Fruit fly (Drosophila melanogaster) whole organism, embryonic: Measurements from ENCODE around the gene Mrp5.

ENCODE experiments used
- CG10979 ChIP-seq: fragments of 200-800 bp; sonication (Bioruptor generic); optimal IDR thresholded peaks from 2 replicates; lab custom pipeline; 2018; ENCODE audit warnings: missing biosample characterization, mild to moderate bottlenecking, missing genetic modification characterization, moderate library complexity
- CG11504 ChIP-seq: fragments of 200-800 bp; sonication (Bioruptor generic); optimal IDR thresholded peaks from 3 replicates; lab custom pipeline; 2019; ENCODE audit warnings: missing biosample characterization, mild to moderate bottlenecking, missing genetic modification characterization, moderate library complexity
- CG11560 ChIP-seq: fragments of 200-800 bp; sonication (Bioruptor generic); IDR thresholded peaks from 3 replicates; pipeline ENCODE4 v1.3.6; 2022; ENCODE audit warnings: missing biosample characterization, missing genetic modification characterization
- CG12155 ChIP-seq: fragments of 200-800 bp; sonication (Bioruptor generic); optimal IDR thresholded peaks from 3 replicates; lab custom pipeline; 2016; ENCODE audit warnings: missing biosample characterization, missing genetic modification characterization
- CG12769 ChIP-seq: fragments of 200-800 bp; sonication (Bioruptor generic); optimal IDR thresholded peaks from 2 replicates; lab custom pipeline; 2019; ENCODE audit warnings: missing biosample characterization, mild to moderate bottlenecking, missing genetic modification characterization, moderate library complexity
- CG14965 ChIP-seq: fragments of 200-800 bp; sonication (Bioruptor generic); optimal IDR thresholded peaks from 2 replicates; lab custom pipeline; 2016; ENCODE audit warnings: missing biosample characterization, missing genetic modification characterization, borderline replicate concordance
- CG16779 ChIP-seq: fragments of 200-800 bp; sonication (Bioruptor generic); IDR thresholded peaks from 2 replicates; pipeline ENCODE4 v1.3.6; 2022; ENCODE audit warnings: missing biosample characterization, missing genetic modification characterization
- CG17328 ChIP-seq: fragments of 200-800 bp; sonication (Bioruptor generic); IDR thresholded peaks from 2 replicates; pipeline ENCODE4 v1.3.6; 2022; ENCODE audit warnings: missing biosample characterization, missing genetic modification characterization
- CG18262 ChIP-seq: fragments of 200-800 bp; optimal IDR thresholded peaks from 3 replicates; lab custom pipeline; 2019; ENCODE audit warnings: missing biosample characterization, mild to moderate bottlenecking, missing genetic modification characterization, moderate library complexity
- CG18599 ChIP-seq: fragments of 200-800 bp; sonication (Bioruptor generic); optimal IDR thresholded peaks from 3 replicates; lab custom pipeline; 2017; ENCODE audit warnings: missing biosample characterization, missing genetic modification characterization, mild to moderate bottlenecking, moderate library complexity, missing genetic modification reagents
- CG4424 ChIP-seq: fragments of 200-800 bp; sonication (Bioruptor generic); optimal IDR thresholded peaks from 3 replicates; lab custom pipeline; 2016; ENCODE audit warnings: missing biosample characterization, missing genetic modification characterization
- CG6272 ChIP-seq: fragments of 200-800 bp; sonication (Bioruptor generic); IDR thresholded peaks from 2 replicates; pipeline ENCODE4 v1.3.6; 2022; ENCODE audit warnings: missing biosample characterization, missing genetic modification characterization
- CG6791 ChIP-seq: fragments of 200-800 bp; sonication (Bioruptor generic); IDR thresholded peaks from 3 replicates; pipeline ENCODE4 v1.3.6; 2022; ENCODE audit warnings: missing biosample characterization, missing genetic modification characterization; ENCODE audit not compliant: partially characterized antibody
- CG6813 ChIP-seq: fragments of 200-800 bp; sonication (Bioruptor generic); optimal IDR thresholded peaks from 2 replicates; lab custom pipeline; 2017; ENCODE audit warnings: missing biosample characterization, missing genetic modification characterization, mild to moderate bottlenecking, moderate library complexity, missing genetic modification reagents
- CG7271 ChIP-seq: fragments of 200-800 bp; sonication (Bioruptor generic); optimal IDR thresholded peaks from 2 replicates; lab custom pipeline; 2018; ENCODE audit warnings: missing biosample characterization, mild to moderate bottlenecking, missing genetic modification characterization, moderate library complexity
- CG7745 ChIP-seq: fragments of 200-800 bp; sonication (Bioruptor generic); optimal IDR thresholded peaks from 2 replicates; lab custom pipeline; 2018; ENCODE audit warnings: missing biosample characterization, mild to moderate bottlenecking, missing genetic modification characterization, moderate library complexity
- CG7963 ChIP-seq: fragments of 200-800 bp; sonication (Bioruptor generic); IDR thresholded peaks from 3 replicates; pipeline ENCODE4 v1.3.6; 2022; ENCODE audit warnings: missing biosample characterization, missing genetic modification characterization; ENCODE audit not compliant: partially characterized antibody
- CG8388 ChIP-seq: fragments of 200-800 bp; sonication (Bioruptor generic); optimal IDR thresholded peaks from 2 replicates; lab custom pipeline; 2019; ENCODE audit warnings: missing biosample characterization, mild to moderate bottlenecking, missing genetic modification characterization, moderate library complexity
- D ChIP-seq, 2 experiments: fragments of 200-800 bp in 1 of 2; fragments of >200 bp in 1 of 2; sonication (Bioruptor generic) in 1 of 2; optimal IDR thresholded peaks; 2 replicates in 1 of 2; 3 replicates in 1 of 2; lab custom pipeline; 2017; ENCODE audit warnings: mild to moderate bottlenecking in 1 of 2, missing biosample characterization in 1 of 2, missing genetic modification characterization in 1 of 2, missing genetic modification reagents in 1 of 2
- Ets97D ChIP-seq: fragments of 200-800 bp; sonication (Bioruptor generic); optimal IDR thresholded peaks from 3 replicates; lab custom pipeline; 2016; ENCODE audit warnings: missing biosample characterization, missing genetic modification characterization
- Fer1 ChIP-seq: fragments of 200-800 bp; sonication (Bioruptor generic); optimal IDR thresholded peaks from 2 replicates; lab custom pipeline; 2017; ENCODE audit warnings: missing biosample characterization, mild to moderate bottlenecking, missing genetic modification characterization
- H2.0 ChIP-seq: fragments of 200-800 bp; sonication (Bioruptor generic); IDR thresholded peaks from 2 replicates; pipeline ENCODE4 v1.3.6; 2022; ENCODE audit warnings: missing biosample characterization, missing genetic modification characterization
- HmgD ChIP-seq: fragments of 200-800 bp; sonication (Bioruptor generic); optimal IDR thresholded peaks from 3 replicates; lab custom pipeline; 2016; ENCODE audit warnings: missing biosample characterization, missing genetic modification characterization
- HmgZ ChIP-seq: fragments of 200-800 bp; sonication (Bioruptor generic); optimal IDR thresholded peaks from 2 replicates; lab custom pipeline; 2018; ENCODE audit warnings: missing biosample characterization, mild to moderate bottlenecking, missing genetic modification characterization
- Neu2 ChIP-seq: fragments of 200-800 bp; sonication (Bioruptor generic); optimal IDR thresholded peaks from 3 replicates; lab custom pipeline; 2016; ENCODE audit warnings: missing biosample characterization, missing genetic modification characterization, borderline replicate concordance
- Oaz ChIP-seq: fragments of 200-800 bp; sonication (Bioruptor generic); IDR thresholded peaks from 2 replicates; pipeline ENCODE4 v1.3.6; 2022; ENCODE audit warnings: missing biosample characterization, missing genetic modification characterization
- Poxn ChIP-seq: fragments of 200-800 bp; sonication (Bioruptor generic); IDR thresholded peaks from 2 replicates; pipeline ENCODE4 v1.3.6; 2022; ENCODE audit warnings: missing biosample characterization, missing genetic modification characterization
- Sin3A ChIP-seq: fragments of >200 bp; optimal IDR thresholded peaks from 2 replicates; lab custom pipeline; 2018
- Ssrp ChIP-seq: fragments of 200-800 bp; sonication (Bioruptor generic); optimal IDR thresholded peaks from 2 replicates; lab custom pipeline; 2018; ENCODE audit warnings: missing biosample characterization, mild to moderate bottlenecking, missing genetic modification characterization, moderate library complexity
- ato ChIP-seq: fragments of 200-800 bp; sonication (Bioruptor generic); IDR thresholded peaks from 2 replicates; pipeline ENCODE4 v1.3.6; 2022; ENCODE audit warnings: missing biosample characterization, missing genetic modification characterization; ENCODE audit not compliant: partially characterized antibody
- bigmax ChIP-seq: fragments of 200-800 bp; sonication (Bioruptor generic); optimal IDR thresholded peaks from 2 replicates; lab custom pipeline; 2018; ENCODE audit warnings: missing biosample characterization, mild to moderate bottlenecking, missing genetic modification characterization
- chif ChIP-seq, 2 experiments: fragments of 200-800 bp; sonication (Bioruptor generic); optimal IDR thresholded peaks; 3 replicates each; lab custom pipeline; 2016; ENCODE audit warnings: missing biosample characterization in 2 of 2, missing genetic modification characterization in 2 of 2
- dati ChIP-seq: fragments of 200-800 bp; sonication (Bioruptor generic); IDR thresholded peaks from 2 replicates; pipeline ENCODE4 v1.3.6; 2022; ENCODE audit warnings: missing biosample characterization, missing genetic modification characterization
- gcm ChIP-seq: fragments of 200-800 bp; sonication (Bioruptor generic); optimal IDR thresholded peaks from 2 replicates; lab custom pipeline; 2019; ENCODE audit warnings: missing biosample characterization, mild to moderate bottlenecking, missing genetic modification characterization, moderate library complexity
- gsb ChIP-seq: fragments of 200-800 bp; sonication (Bioruptor generic); IDR thresholded peaks from 2 replicates; pipeline ENCODE4 v1.3.6; 2022; ENCODE audit warnings: missing biosample characterization, missing genetic modification characterization
- jing ChIP-seq: fragments of 200-800 bp; sonication (Bioruptor generic); optimal IDR thresholded peaks from 2 replicates; lab custom pipeline; 2018; ENCODE audit warnings: missing biosample characterization, mild to moderate bottlenecking, missing genetic modification characterization
- lola ChIP-seq, 3 experiments: fragments of >200 bp in 2 of 3; fragments of 200-800 bp in 1 of 3; sonication (Bioruptor generic) in 1 of 3; optimal IDR thresholded peaks; 2 replicates each; lab custom pipeline; 2017 to 2019; ENCODE audit warnings: missing biosample characterization in 3 of 3, missing genetic modification characterization in 3 of 3, mild to moderate bottlenecking in 1 of 3, moderate library complexity in 1 of 3
- lov ChIP-seq, 2 experiments: fragments of 200-800 bp in 1 of 2; fragments of >200 bp in 1 of 2; sonication (Bioruptor generic) in 1 of 2; IDR thresholded peaks in 1 of 2; optimal IDR thresholded peaks in 1 of 2; 2 replicates in 1 of 2; 3 replicates in 1 of 2; pipeline versions ENCODE4 v1.3.6 to Lab custom; 2017 to 2022; ENCODE audit warnings: missing biosample characterization in 1 of 2, missing genetic modification characterization in 1 of 2
- luna ChIP-seq: fragments of 200-800 bp; sonication (Bioruptor generic); optimal IDR thresholded peaks from 2 replicates; lab custom pipeline; 2016; ENCODE audit warnings: missing biosample characterization, missing genetic modification characterization
- p53 ChIP-seq: fragments of 200-800 bp; sonication (Bioruptor generic); optimal IDR thresholded peaks from 2 replicates; lab custom pipeline; 2016; ENCODE audit warnings: missing biosample characterization, missing genetic modification characterization
- pita ChIP-seq: fragments of 200-800 bp; sonication (Bioruptor generic); optimal IDR thresholded peaks from 2 replicates; lab custom pipeline; 2017; ENCODE audit warnings: missing biosample characterization, mild to moderate bottlenecking, missing genetic modification characterization
- ro ChIP-seq: fragments of 200-800 bp; sonication (Bioruptor generic); IDR thresholded peaks from 2 replicates; pipeline ENCODE4 v1.3.6; 2022; ENCODE audit warnings: missing biosample characterization, missing genetic modification characterization
- slbo ChIP-seq: fragments of 200-800 bp; sonication (Bioruptor generic); IDR thresholded peaks from 2 replicates; pipeline ENCODE4 v1.3.6; 2022; ENCODE audit warnings: missing biosample characterization, missing genetic modification characterization
- sna ChIP-seq: fragments of 200-800 bp; sonication (Bioruptor generic); IDR thresholded peaks from 2 replicates; pipeline ENCODE4 v1.3.6; 2022; ENCODE audit warnings: missing biosample characterization, missing genetic modification characterization; ENCODE audit not compliant: partially characterized antibody
- tll ChIP-seq, 2 experiments: fragments of 200-800 bp in 1 of 2; fragments of >200 bp in 1 of 2; sonication (Bioruptor generic) in 1 of 2; optimal IDR thresholded peaks; 2 replicates each; lab custom pipeline; 2017 to 2019; ENCODE audit warnings: missing biosample characterization in 2 of 2, missing genetic modification characterization in 2 of 2, mild to moderate bottlenecking in 1 of 2, moderate library complexity in 1 of 2
- tna ChIP-seq: fragments of 200-800 bp; sonication (Bioruptor generic); IDR thresholded peaks from 2 replicates; pipeline ENCODE4 v1.3.6; 2022; ENCODE audit warnings: missing biosample characterization, missing genetic modification characterization; ENCODE audit not compliant: partially characterized antibody

Mrp5 gene

DNA sequence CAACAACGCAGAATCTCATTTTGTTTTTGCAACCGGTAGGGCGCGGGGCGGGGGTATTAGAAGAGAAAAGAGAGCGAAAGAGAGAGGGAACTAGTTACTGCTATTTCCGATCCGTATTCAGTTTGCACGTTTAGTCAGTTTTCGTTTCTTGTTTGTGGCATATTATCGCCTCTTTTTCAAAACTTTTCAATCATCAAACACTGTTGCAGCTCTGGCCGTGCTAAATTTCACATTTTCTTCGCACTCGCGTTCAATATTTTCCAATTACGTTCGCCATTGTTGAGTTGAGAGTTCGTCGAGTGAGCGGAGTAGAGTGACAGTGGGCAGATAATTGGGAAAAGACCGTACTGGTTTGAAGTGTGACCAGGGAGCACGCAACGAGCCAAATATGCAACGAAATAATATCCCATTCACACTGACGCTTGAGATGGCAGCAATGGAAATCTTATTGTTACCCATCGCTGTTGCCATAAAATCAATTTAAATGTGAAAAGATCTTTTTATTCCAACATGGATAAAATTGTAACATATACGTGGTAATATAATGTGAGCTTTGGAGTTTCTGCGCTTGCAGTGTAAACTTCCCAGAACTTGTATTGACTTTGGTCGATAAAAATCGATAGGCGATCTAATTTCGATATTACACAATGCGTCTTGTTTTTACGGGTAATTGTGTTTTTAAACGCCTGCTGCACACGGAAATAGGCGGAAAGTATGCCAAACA, 14.3 kb downstream of the Mrp5 start, which contains the start of the genes Ire1 and Mrm2 (continued):
- peak; percentile 86 to 90 for TF ChIP-seq chif (GFP tag; optimal IDR thresholded peaks at IDR 0.05; lab: Kevin White, UChicago)
- no peak for TF ChIP-seq D (optimal IDR thresholded peaks at IDR 0.05; lab: Kevin White, UChicago)
- peak; percentile 53 for TF ChIP-seq D (GFP tag; optimal IDR thresholded peaks at IDR 0.05; lab: Kevin White, UChicago)
- TF ChIP-seq HmgZ (tag; lab: Kevin White, UChicago): peak; percentile 86
- TF ChIP-seq CG7745 (tag; lab: Kevin White, UChicago): no peak
- peak; percentile 75 for TF ChIP-seq CG17328
- TF ChIP-seq CG14965 (GFP tag; lab: Kevin White, UChicago): no peak
- peak; percentile 77; the same call in 1 of the 2 replicates for TF ChIP-seq CG16779 (GFP tag; lab: Robert Waterston, UW)
- peak; percentile 83 for TF ChIP-seq CG12155 (GFP tag; lab: Kevin White, UChicago)
- peak; percentile 80 for TF ChIP-seq H2.0 (GFP tag; lab: Robert Waterston, UW)
- TF ChIP-seq CG4424 (GFP tag; lab: Kevin White, UChicago): peak; percentile 76
- peak; percentile 79 for TF ChIP-seq CG11504 (tag; lab: Kevin White, UChicago)
- no peak; the same call in 1 of the 2 replicates for TF ChIP-seq tna (GFP tag; lab: Robert Waterston, UW)
- TF ChIP-seq CG11560 (tag; lab: Robert Waterston, UW): peak; percentile 64; the same call in 1 of the 3 replicates
- no peak for TF ChIP-seq bigmax (GFP tag; lab: Kevin White, UChicago)
- peak; percentile 56 for TF ChIP-seq Oaz
- TF ChIP-seq p53 (GFP tag; lab: Kevin White, UChicago): peak; percentile 83
- peak; percentile 75 to 95 for TF ChIP-seq tll (GFP tag; optimal IDR thresholded peaks at IDR 0.05; lab: Kevin White, UChicago)
- TF ChIP-seq lola (GFP tag; optimal IDR thresholded peaks at IDR 0.05; lab: Kevin White, UChicago): peak in 2 of 3 experiments; percentile 79 to 100
- no peak for TF ChIP-seq Poxn (GFP tag; lab: Robert Waterston, UW)
- TF ChIP-seq Fer1 (GFP tag; lab: Kevin White, UChicago): peak; percentile 57
- TF ChIP-seq Neu2 (GFP tag; lab: Kevin White, UChicago): no peak
- TF ChIP-seq CG7963 (GFP tag; lab: Robert Waterston, UW): no peak; the same call in 2 of the 3 replicates
- TF ChIP-seq CG7271 (tag; lab: Kevin White, UChicago): peak; percentile 33
- no peak for TF ChIP-seq pita (GFP tag; lab: Kevin White, UChicago)
- peak; percentile 97 for TF ChIP-seq Sin3A
- TF ChIP-seq Ets97D (GFP tag; lab: Kevin White, UChicago): peak; percentile 91
- no peak for TF ChIP-seq ro (GFP tag; lab: Robert Waterston, UW)
- peak; percentile 63 for TF ChIP-seq CG6272 (GFP tag; lab: Robert Waterston, UW)
- TF ChIP-seq ato (GFP tag; lab: Robert Waterston, UW): no peak
- TF ChIP-seq jing: peak; percentile 59
- no peak for TF ChIP-seq CG6813 (GFP tag; lab: Kevin White, UChicago)
- peak; percentile 64 for TF ChIP-seq CG18599 (GFP tag; lab: Kevin White, UChicago)
- TF ChIP-seq gcm (GFP tag; lab: Kevin White, UChicago): peak; percentile 17
- TF ChIP-seq HmgD: peak; percentile 95
- TF ChIP-seq gsb (GFP tag; lab: Robert Waterston, UW): peak; percentile 64; the same call in 1 of the 2 replicates
- peak; percentile 93 for TF ChIP-seq slbo (GFP tag; lab: Robert Waterston, UW)
- TF ChIP-seq CG8388 (GFP tag; lab: Kevin White, UChicago): peak; percentile 69
- TF ChIP-seq dati (GFP tag; lab: Robert Waterston, UW): no peak
- peak; percentile 85 for TF ChIP-seq CG12769 (tag; lab: Kevin White, UChicago)
- TF ChIP-seq lov (optimal IDR thresholded peaks at IDR 0.05; lab: Kevin White, UChicago): no peak
- peak; percentile 74; the same call in 1 of the 3 replicates for TF ChIP-seq lov (GFP tag; IDR thresholded peaks at IDR 0.05; lab: Robert Waterston, UW)
- peak; percentile 77 for TF ChIP-seq Ssrp
- TF ChIP-seq sna (GFP tag; lab: Robert Waterston, UW): 0 out of 2 replicates have a peak, but pooled peaks have one; percentile 65
- peak; percentile 74; the same call in 2 of the 3 replicates for TF ChIP-seq CG6791 (GFP tag; lab: Robert Waterston, UW)
- TF ChIP-seq CG18262: peak; percentile 71
- TF ChIP-seq luna (GFP tag; lab: Kevin White, UChicago): peak; percentile 65
- peak; percentile 72 for TF ChIP-seq CG10979 (tag; lab: Kevin White, UChicago)
